Fruit fly (Drosophila melanogaster): Measurements from ENCODE around the gene MME1.
A peak's percentile ranks its signal among the peaks of the same experiment; 100 is the strongest.

The MME1 gene

DNA sequence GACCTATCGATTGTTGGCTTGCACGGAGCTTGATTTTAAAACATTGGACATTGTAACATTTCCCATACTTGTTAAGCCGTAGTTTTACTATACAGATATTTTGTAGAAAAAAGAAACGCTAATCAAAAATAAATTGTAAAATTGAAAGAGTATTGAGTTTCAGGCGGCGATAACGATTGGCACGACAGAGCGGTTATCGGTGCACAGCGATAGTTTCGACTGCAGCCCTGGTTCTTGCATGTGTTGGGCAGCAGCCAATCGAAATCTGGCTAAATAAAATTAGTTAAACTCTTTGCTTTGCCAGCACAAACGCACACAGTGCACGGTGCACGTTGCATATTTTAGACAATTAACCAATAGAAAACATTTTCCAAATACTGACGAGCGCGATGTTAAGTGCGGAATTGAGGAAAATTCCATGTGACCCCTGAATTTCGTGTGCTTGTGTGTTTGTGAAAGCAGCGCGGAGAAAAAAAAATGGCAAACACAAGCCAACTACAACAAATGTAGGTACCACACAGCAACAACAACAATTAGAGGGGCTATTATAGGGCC is 10.5 kb downstream of the MME1 start, which contains the start of gene milt (continued):
- peak; percentile 88 for TF ChIP-seq YL-1 (GFP tag; optimal IDR thresholded peaks at IDR 0.05)
- TF ChIP-seq CG13624 (GFP tag; optimal IDR thresholded peaks at IDR 0.05): peak; percentile 38
- peak; percentile 85 for TF ChIP-seq Scr (GFP tag; IDR thresholded peaks at IDR 0.05; ENCODE audit: partially characterized antibody)
- peak; percentile 57 for TF ChIP-seq chm (GFP tag; IDR thresholded peaks at IDR 0.05)
- 0 out of 3 replicates have a peak, but pooled peaks have one; percentile 27 for TF ChIP-seq Dbx (GFP tag; IDR thresholded peaks at IDR 0.05)
- TF ChIP-seq her (GFP tag; optimal IDR thresholded peaks at IDR 0.05): peak; percentile 5
- TF ChIP-seq CG42726 (GFP tag; IDR thresholded peaks at IDR 0.05; ENCODE audit: partially characterized antibody): peak; percentile 86
- TF ChIP-seq NC2β (GFP tag; optimal IDR thresholded peaks at IDR 0.05): peak; percentile 38
- TF ChIP-seq Nf-YB (GFP tag; optimal IDR thresholded peaks at IDR 0.05): peak; percentile 93
- TF ChIP-seq bcd (GFP tag; optimal IDR thresholded peaks at IDR 0.05): no peak
- no peak for TF ChIP-seq Hr3 (GFP tag; optimal IDR thresholded peaks at IDR 0.05)
- TF ChIP-seq CG10274 (GFP tag; optimal IDR thresholded peaks at IDR 0.05): no peak
- TF ChIP-seq crol (GFP tag; IDR thresholded peaks at IDR 0.05): no peak
- peak; percentile 83 for TF ChIP-seq Sry-δ (GFP tag; optimal IDR thresholded peaks at IDR 0.05)
- peak in 1 of 2 experiments; percentile 8 for TF ChIP-seq chif (GFP tag; optimal IDR thresholded peaks at IDR 0.05)
- peak; percentile 92 for TF ChIP-seq tna (GFP tag; IDR thresholded peaks at IDR 0.05; ENCODE audit: partially characterized antibody)
- TF ChIP-seq CG1647 (GFP tag; optimal IDR thresholded peaks at IDR 0.05): no peak
- peak; percentile 3 for TF ChIP-seq grau (tag; optimal IDR thresholded peaks at IDR 0.05)
- TF ChIP-seq Taf1 (GFP tag; IDR thresholded peaks at IDR 0.05): no peak
- TF ChIP-seq slbo (GFP tag; IDR thresholded peaks at IDR 0.05): peak; percentile 34
- TF ChIP-seq ken (GFP tag; IDR thresholded peaks at IDR 0.05): no peak
- TF ChIP-seq H2.0 (GFP tag; IDR thresholded peaks at IDR 0.05): no peak
- TF ChIP-seq sna (GFP tag; IDR thresholded peaks at IDR 0.05; ENCODE audit: partially characterized antibody): peak; percentile 76
- TF ChIP-seq CG31388 (GFP tag; optimal IDR thresholded peaks at IDR 0.05): no peak
- TF ChIP-seq dpn (GFP tag; optimal IDR thresholded peaks at IDR 0.05): peak; percentile 15 to 24
- TF ChIP-seq scrt (GFP tag; optimal IDR thresholded peaks at IDR 0.05): no peak
- TF ChIP-seq CG3065 (GFP tag; optimal IDR thresholded peaks at IDR 0.05): no peak
- peak; percentile 33 for TF ChIP-seq Myb (GFP tag; optimal IDR thresholded peaks at IDR 0.05)
- no peak for TF ChIP-seq CG11093 (GFP tag; IDR thresholded peaks at IDR 0.05)
- no peak for TF ChIP-seq ci (GFP tag; IDR thresholded peaks at IDR 0.05)
- TF ChIP-seq CG12299 (tag; optimal IDR thresholded peaks at IDR 0.05): no peak
- TF ChIP-seq gro (GFP tag; optimal IDR thresholded peaks at IDR 0.05): peak; percentile 15
- TF ChIP-seq br (optimal IDR thresholded peaks at IDR 0.05): no peak
- TF ChIP-seq gt (GFP tag; IDR thresholded peaks at IDR 0.05): no peak
- TF ChIP-seq cg (GFP tag; optimal IDR thresholded peaks at IDR 0.05): no peak
- no peak for TF ChIP-seq Meics (GFP tag; optimal IDR thresholded peaks at IDR 0.05)
- no peak for TF ChIP-seq Antp (GFP tag; optimal IDR thresholded peaks at IDR 0.05)
- no peak for TF ChIP-seq CG11695 (GFP tag; IDR thresholded peaks at IDR 0.05)
- TF ChIP-seq pros (GFP tag; optimal IDR thresholded peaks at IDR 0.05): no peak
- TF ChIP-seq Dll (GFP tag; IDR thresholded peaks at IDR 0.05; ENCODE audit: partially characterized antibody): peak; percentile 82
- no peak for TF ChIP-seq zf30C (GFP tag; optimal IDR thresholded peaks at IDR 0.05)
- peak; percentile 22 for TF ChIP-seq CG1792 (GFP tag; optimal IDR thresholded peaks at IDR 0.05)
- TF ChIP-seq Side (GFP tag; optimal IDR thresholded peaks at IDR 0.05): no peak
- peak; percentile 88 for TF ChIP-seq mld (GFP tag; IDR thresholded peaks at IDR 0.05; ENCODE audit: partially characterized antibody)
- no peak for TF ChIP-seq jumu (GFP tag; optimal IDR thresholded peaks at IDR 0.05)
- TF ChIP-seq D19B (GFP tag; optimal IDR thresholded peaks at IDR 0.05): no peak
- TF ChIP-seq CG7745 (tag; optimal IDR thresholded peaks at IDR 0.05): no peak
- TF ChIP-seq trem (tag; optimal IDR thresholded peaks at IDR 0.05): peak; percentile 50
- peak; percentile 98 for TF ChIP-seq Nf-YC (tag; optimal IDR thresholded peaks at IDR 0.05)
- TF ChIP-seq Opbp (GFP tag; IDR thresholded peaks at IDR 0.05; ENCODE audit: partially characterized antibody): peak; percentile 91
